Worm (Caenorhabditis elegans): ENCODE results near the gene F58H1.7.

The F58H1.7 gene

ce11 chrV:11993706-11994345 is 29.2 kb upstream of the F58H1.7 start, which contains the start of the genes cyl-1 and C52E4.7 (continued):
- TF ChIP-seq daf-8 (GFP tag; IDR thresholded peaks at IDR 0.05) (no peak), vab-7 (GFP tag; IDR thresholded peaks at IDR 0.05) (no peak), nhr-10 (tag; optimal IDR thresholded peaks at IDR 0.05) (no peak), ceh-62 (tag; optimal IDR thresholded peaks at IDR 0.05) (no peak), rbr-2 (tag; optimal IDR thresholded peaks at IDR 0.05) (peak; percentile 45), nhr-6 (tag; optimal IDR thresholded peaks at IDR 0.05) (peak; percentile 94), T26A8.4 (GFP tag; IDR thresholded peaks at IDR 0.05) (no peak), lsy-2 (tag; optimal IDR thresholded peaks at IDR 0.05) (peak in 1 of 2 experiments; percentile 72), ceh-82 (tag; optimal IDR thresholded peaks at IDR 0.05) (no peak), spr-1 (tag; optimal IDR thresholded peaks at IDR 0.05) (no peak), mxl-3 (GFP tag; optimal IDR thresholded peaks at IDR 0.05) (no peak), nhr-76 (tag; optimal IDR thresholded peaks at IDR 0.05) (no peak), dve-1 (tag; optimal IDR thresholded peaks at IDR 0.05; ENCODE audit: insufficient read depth) (peak; percentile 39), F44E2.7 (GFP tag; IDR thresholded peaks at IDR 0.05) (no peak), jun-1 (tag; optimal IDR thresholded peaks at IDR 0.05) (no peak), dpl-1 (GFP tag; optimal IDR thresholded peaks at IDR 0.05) (peak; percentile 67), gei-8 (GFP tag; optimal IDR thresholded peaks at IDR 0.05) (no peak), lin-38 (GFP tag; IDR thresholded peaks at IDR 0.05) (peak; percentile 56), nhr-42 (GFP tag; IDR thresholded peaks at IDR 0.05) (no peak), zfp-2 (tag; optimal IDR thresholded peaks at IDR 0.05) (no peak), hlh-30 (tag; optimal IDR thresholded peaks at IDR 0.05; ENCODE audit: insufficient read depth) (no peak), Y105C5A.15 (GFP tag; IDR thresholded peaks at IDR 0.05) (no peak), Y48G9A.11 (GFP tag; IDR thresholded peaks at IDR 0.05) (no peak)

- TF ChIP-seq ama-1 (optimal IDR thresholded peaks at IDR 0.05) (peak; percentile 76), dmd-6 (GFP tag; IDR thresholded peaks at IDR 0.05) (no peak), mes-2 (tag; optimal IDR thresholded peaks at IDR 0.05; ENCODE audit: poor library complexity, severe bottlenecking) (peak; percentile 27), nhr-237 (tag; optimal IDR thresholded peaks at IDR 0.05) (no peak), F10B5.3 (tag; optimal IDR thresholded peaks at IDR 0.05) (no peak), mxl-3 (GFP tag; optimal IDR thresholded peaks at IDR 0.05) (no peak), set-16 (GFP tag; IDR thresholded peaks at IDR 0.05) (no peak), F26F4.8 (GFP tag; conservative IDR thresholded peaks at IDR 0.05) (no peak), ces-1 (GFP tag; optimal IDR thresholded peaks at IDR 0.05) (no peak), madf-9 (GFP tag; conservative IDR thresholded peaks at IDR 0.05) (no peak), nhr-48 (tag; optimal IDR thresholded peaks at IDR 0.05) (no peak), dpl-1 (GFP tag; optimal IDR thresholded peaks at IDR 0.05) (no peak), snpc-4 (tag; optimal IDR thresholded peaks at IDR 0.05) (no peak), T26A8.4 (GFP tag; IDR thresholded peaks at IDR 0.05) (peak; percentile 51; the same call in 1 of the 2 replicates), lin-38 (GFP tag; IDR thresholded peaks at IDR 0.05) (peak; percentile 44), ceh-62 (tag; optimal IDR thresholded peaks at IDR 0.05) (no peak), daf-16 (GFP tag; optimal IDR thresholded peaks at IDR 0.05) (no peak), daf-16 (tag; optimal IDR thresholded peaks at IDR 0.05) (no peak), nhr-102 (tag; optimal IDR thresholded peaks at IDR 0.05) (peak; percentile 22), zfp-2 (tag; optimal IDR thresholded peaks at IDR 0.05) (no peak), nhr-25 (tag; optimal IDR thresholded peaks at IDR 0.05; ENCODE audit: borderline replicate concordance, insufficient read depth) (no peak), pha-4 (GFP tag; IDR thresholded peaks at IDR 0.05) (no peak), pha-4 (tag; optimal IDR thresholded peaks at IDR 0.05) (no peak), ceh-32 (tag; optimal IDR thresholded peaks at IDR 0.05; ENCODE audit: poor library complexity) (no peak), nhr-76 (tag; optimal IDR thresholded peaks at IDR 0.05) (no peak), lin-39 (tag; optimal IDR thresholded peaks at IDR 0.05) (no peak), zip-11 (GFP tag; IDR thresholded peaks at IDR 0.05) (no peak), hif-1 (tag; optimal IDR thresholded peaks at IDR 0.05) (no peak), lim-7 (GFP tag; IDR thresholded peaks at IDR 0.05) (no peak), dmd-8 (GFP tag; IDR thresholded peaks at IDR 0.05) (0 out of 2 replicates have a peak, but pooled peaks have one; percentile 22), aly-2 (tag; optimal IDR thresholded peaks at IDR 0.05) (no peak), ztf-7 (tag; optimal IDR thresholded peaks at IDR 0.05) (no peak), nhr-77 (tag; optimal IDR thresholded peaks at IDR 0.05) (no peak), F44E2.7 (GFP tag; IDR thresholded peaks at IDR 0.05) (no peak)
Observed at ce11 chrV:11990511-11991127, 26.0 kb upstream of the F58H1.7 start.
